Fruit fly (Drosophila melanogaster) whole organism, embryonic: Measurements from ENCODE around the gene Ing5.

Source experiments
- Adf1 ChIP-seq: fragments of 200-800 bp; sonication (Bioruptor generic); IDR thresholded peaks from 2 replicates; pipeline ENCODE4 v1.3.6; 2022; ENCODE audit warnings: missing biosample characterization, missing genetic modification characterization
- Asciz ChIP-seq: fragments of 200-800 bp; sonication (Bioruptor generic); optimal IDR thresholded peaks from 2 replicates; lab custom pipeline; 2017; ENCODE audit warnings: missing biosample characterization, mild to moderate bottlenecking, missing genetic modification characterization, missing genetic modification reagents
- CG1024 ChIP-seq: fragments of 200-800 bp; sonication (Bioruptor generic); IDR thresholded peaks from 2 replicates; pipeline ENCODE4 v1.3.6; 2022; ENCODE audit warnings: missing biosample characterization, missing genetic modification characterization
- CG11456 ChIP-seq: fragments of 200-800 bp; sonication (Bioruptor generic); IDR thresholded peaks from 3 replicates; pipeline ENCODE4 v1.3.6; 2022; ENCODE audit warnings: missing biosample characterization, missing genetic modification characterization
- CG11723 ChIP-seq: fragments of 200-800 bp; sonication (Bioruptor generic); optimal IDR thresholded peaks from 2 replicates; lab custom pipeline; 2017; ENCODE audit warnings: missing biosample characterization, mild to moderate bottlenecking, missing genetic modification characterization
- CG12659 ChIP-seq: fragments of 200-800 bp; sonication (Bioruptor generic); optimal IDR thresholded peaks from 3 replicates; lab custom pipeline; 2017; ENCODE audit warnings: mild to moderate bottlenecking, missing biosample characterization, missing genetic modification reagents, missing genetic modification characterization
- CG13296 ChIP-seq: fragments of 200-800 bp; sonication (Bioruptor generic); optimal IDR thresholded peaks from 3 replicates; lab custom pipeline; 2018; ENCODE audit warnings: missing biosample characterization, mild to moderate bottlenecking, missing genetic modification characterization
- CG14710 ChIP-seq: fragments of 200-800 bp; sonication (Bioruptor generic); optimal IDR thresholded peaks from 3 replicates; lab custom pipeline; 2019; ENCODE audit warnings: missing biosample characterization, mild to moderate bottlenecking, missing genetic modification characterization, moderate library complexity
- CG15514 ChIP-seq: fragments of 200-800 bp; sonication (Bioruptor generic); optimal IDR thresholded peaks from 3 replicates; lab custom pipeline; 2017; ENCODE audit warnings: missing biosample characterization, missing genetic modification characterization, mild to moderate bottlenecking, moderate library complexity, missing genetic modification reagents
- CG15696 ChIP-seq: fragments of 200-800 bp; sonication (Bioruptor generic); optimal IDR thresholded peaks from 2 replicates; lab custom pipeline; 2019; ENCODE audit warnings: missing biosample characterization, mild to moderate bottlenecking, missing genetic modification characterization, moderate library complexity
- CG1603 ChIP-seq: fragments of 200-800 bp; sonication (Bioruptor generic); optimal IDR thresholded peaks from 2 replicates; lab custom pipeline; 2019; ENCODE audit warnings: missing biosample characterization, mild to moderate bottlenecking, missing genetic modification characterization, moderate library complexity
- CG17385 ChIP-seq: fragments of 200-800 bp; sonication (Bioruptor generic); optimal IDR thresholded peaks from 3 replicates; lab custom pipeline; 2018; ENCODE audit warnings: missing biosample characterization, mild to moderate bottlenecking, missing genetic modification characterization
- CG17802 ChIP-seq: fragments of 200-800 bp; sonication (Bioruptor generic); optimal IDR thresholded peaks from 2 replicates; lab custom pipeline; 2018; ENCODE audit warnings: missing biosample characterization, mild to moderate bottlenecking, missing genetic modification characterization, moderate library complexity
- CG18011 ChIP-seq: fragments of 200-800 bp; sonication (Bioruptor generic); optimal IDR thresholded peaks from 2 replicates; lab custom pipeline; 2017; ENCODE audit warnings: missing biosample characterization, missing genetic modification characterization, mild to moderate bottlenecking, moderate library complexity, missing genotype
- CG33213 ChIP-seq: fragments of 200-800 bp; sonication (Bioruptor generic); optimal IDR thresholded peaks from 3 replicates; lab custom pipeline; 2016; ENCODE audit warnings: missing biosample characterization, missing genetic modification characterization
- CG34422 ChIP-seq: fragments of 200-800 bp; sonication (Bioruptor generic); IDR thresholded peaks from 3 replicates; pipeline ENCODE4 v1.3.6; 2022; ENCODE audit warnings: missing biosample characterization, missing genetic modification characterization
- CG3847 ChIP-seq: fragments of 200-800 bp; sonication (Bioruptor generic); IDR thresholded peaks from 2 replicates; pipeline ENCODE4 v1.3.6; 2022; ENCODE audit warnings: missing biosample characterization, missing genetic modification characterization
- CG4707 ChIP-seq: fragments of 200-800 bp; sonication (Bioruptor generic); optimal IDR thresholded peaks from 2 replicates; lab custom pipeline; 2018; ENCODE audit warnings: missing biosample characterization, mild to moderate bottlenecking, missing genetic modification characterization, moderate library complexity
- CG4820 ChIP-seq: fragments of 200-800 bp; sonication (Bioruptor generic); optimal IDR thresholded peaks from 3 replicates; lab custom pipeline; 2016; ENCODE audit warnings: missing biosample characterization, missing genetic modification characterization
- CG5245 ChIP-seq: fragments of 200-800 bp; sonication (Bioruptor generic); optimal IDR thresholded peaks from 3 replicates; lab custom pipeline; 2016; ENCODE audit warnings: missing biosample characterization, missing genetic modification characterization
- CG6791 ChIP-seq: fragments of 200-800 bp; sonication (Bioruptor generic); IDR thresholded peaks from 3 replicates; pipeline ENCODE4 v1.3.6; 2022; ENCODE audit warnings: missing biosample characterization, missing genetic modification characterization; ENCODE audit not compliant: partially characterized antibody
- CG9215 ChIP-seq: fragments of 200-800 bp; sonication (Bioruptor generic); IDR thresholded peaks from 2 replicates; pipeline ENCODE4 v1.3.6; 2022; ENCODE audit warnings: missing biosample characterization, missing genetic modification characterization
- CrebB ChIP-seq: fragments of 200-800 bp; sonication (Bioruptor generic); optimal IDR thresholded peaks from 3 replicates; lab custom pipeline; 2018; ENCODE audit warnings: missing biosample characterization, mild to moderate bottlenecking, missing genetic modification characterization
- D19B ChIP-seq: fragments of 200-800 bp; sonication (Bioruptor generic); optimal IDR thresholded peaks from 2 replicates; lab custom pipeline; 2017; ENCODE audit warnings: missing biosample characterization, mild to moderate bottlenecking, missing genetic modification characterization
- Dbx ChIP-seq: fragments of 200-800 bp; sonication (Bioruptor generic); IDR thresholded peaks from 3 replicates; pipeline ENCODE4 v1.3.6; 2022; ENCODE audit warnings: missing biosample characterization, missing genetic modification characterization
- Eip74EF ChIP-seq, 2 experiments: fragments of 200-800 bp in 1 of 2; fragments of >200 bp in 1 of 2; sonication (Bioruptor generic) in 1 of 2; optimal IDR thresholded peaks; 2 replicates each; lab custom pipeline; 2017 to 2019; ENCODE audit warnings: missing biosample characterization in 2 of 2, missing genetic modification characterization in 2 of 2, mild to moderate bottlenecking in 1 of 2, moderate library complexity in 1 of 2
- GATAe ChIP-seq: fragments of 200-800 bp; sonication (Bioruptor generic); conservative IDR thresholded peaks from 2 replicates; pipeline ENCODE4 v1.3.6; 2022; ENCODE audit warnings: missing biosample characterization, missing genetic modification characterization
- Gug ChIP-seq: fragments of 200-800 bp; sonication (Bioruptor generic); IDR thresholded peaks from 4 replicates; pipeline ENCODE4 v1.3.6; 2022; ENCODE audit warnings: missing biosample characterization, missing genetic modification characterization
- Hmr ChIP-seq: fragments of 200-800 bp; sonication (Bioruptor generic); optimal IDR thresholded peaks from 3 replicates; lab custom pipeline; 2017; ENCODE audit warnings: mild to moderate bottlenecking, missing biosample characterization, missing genetic modification reagents, missing genetic modification characterization
- Hr51 ChIP-seq, 2 experiments: fragments of 200-800 bp; sonication (Bioruptor generic); optimal IDR thresholded peaks; 2 replicates in 1 of 2; 3 replicates in 1 of 2; lab custom pipeline; 2016 to 2018; ENCODE audit warnings: missing biosample characterization in 2 of 2, missing genetic modification characterization in 2 of 2, mild to moderate bottlenecking in 1 of 2, moderate library complexity in 1 of 2
- Hsf ChIP-seq: fragments of 200-800 bp; sonication (Bioruptor generic); optimal IDR thresholded peaks from 3 replicates; lab custom pipeline; 2016; ENCODE audit warnings: missing biosample characterization, missing genetic modification characterization
- Oaz ChIP-seq: fragments of 200-800 bp; sonication (Bioruptor generic); IDR thresholded peaks from 2 replicates; pipeline ENCODE4 v1.3.6; 2022; ENCODE audit warnings: missing biosample characterization, missing genetic modification characterization
- PHDP ChIP-seq: fragments of 200-800 bp; sonication (Bioruptor generic); optimal IDR thresholded peaks from 3 replicates; lab custom pipeline; 2018; ENCODE audit warnings: missing biosample characterization, mild to moderate bottlenecking, missing genetic modification characterization, moderate library complexity
- Sox100B ChIP-seq: fragments of 200-800 bp; sonication (Bioruptor generic); optimal IDR thresholded peaks from 3 replicates; lab custom pipeline; 2018; ENCODE audit warnings: missing biosample characterization, mild to moderate bottlenecking, missing genetic modification characterization
- Trl ChIP-seq, 3 experiments: fragments of >200 bp in 2 of 3; fragments of 200-800 bp in 1 of 3; sonication (Bioruptor generic) in 1 of 3; optimal IDR thresholded peaks; 2 replicates in 1 of 3; 3 replicates in 2 of 3; lab custom pipeline; 2016 to 2017; ENCODE audit warnings: missing biosample characterization in 1 of 3, missing genetic modification characterization in 1 of 3
- YL-1 ChIP-seq: fragments of 200-800 bp; sonication (Bioruptor generic); optimal IDR thresholded peaks from 3 replicates; lab custom pipeline; 2017; ENCODE audit warnings: missing biosample characterization, mild to moderate bottlenecking, missing genetic modification characterization
- cad ChIP-seq: fragments of >200 bp; optimal IDR thresholded peaks from 2 replicates; lab custom pipeline; 2017; ENCODE audit warnings: missing biosample characterization, missing genetic modification characterization
- danr ChIP-seq: fragments of 200-800 bp; sonication (Bioruptor generic); IDR thresholded peaks from 2 replicates; pipeline ENCODE4 v1.3.6; 2022; ENCODE audit warnings: missing biosample characterization, missing genetic modification characterization
- exex ChIP-seq: fragments of 200-800 bp; sonication (Bioruptor generic); optimal IDR thresholded peaks from 4 replicates; lab custom pipeline; 2018; ENCODE audit warnings: missing biosample characterization, mild to moderate bottlenecking, missing genetic modification characterization, moderate library complexity
- hkb ChIP-seq, 2 experiments: fragments of 200-800 bp in 1 of 2; fragments of >200 bp in 1 of 2; sonication (Bioruptor generic) in 1 of 2; IDR thresholded peaks in 1 of 2; optimal IDR thresholded peaks in 1 of 2; 2 replicates each; pipeline versions ENCODE4 v1.3.6 to Lab custom; 2017 to 2022; ENCODE audit warnings: missing biosample characterization in 1 of 2, missing genetic modification characterization in 1 of 2
- hth ChIP-seq: fragments of >200 bp; optimal IDR thresholded peaks from 2 replicates; lab custom pipeline; 2017; ENCODE audit warnings: inconsistent platforms
- nau ChIP-seq: fragments of 200-800 bp; sonication (Bioruptor generic); optimal IDR thresholded peaks from 3 replicates; lab custom pipeline; 2017; ENCODE audit warnings: missing biosample characterization, mild to moderate bottlenecking, missing genetic modification characterization, missing genetic modification reagents
- ro ChIP-seq: fragments of 200-800 bp; sonication (Bioruptor generic); IDR thresholded peaks from 2 replicates; pipeline ENCODE4 v1.3.6; 2022; ENCODE audit warnings: missing biosample characterization, missing genetic modification characterization
- row ChIP-seq: fragments of 200-800 bp; sonication (Bioruptor generic); IDR thresholded peaks from 3 replicates; pipeline ENCODE4 v1.3.6; 2022; ENCODE audit warnings: missing biosample characterization, missing genetic modification characterization
- sc ChIP-seq, 3 experiments: fragments of >200 bp in 2 of 3; fragments of 200-800 bp in 1 of 3; sonication (Bioruptor generic) in 1 of 3; optimal IDR thresholded peaks; 2 replicates in 2 of 3; 3 replicates in 1 of 3; lab custom pipeline; 2017; ENCODE audit warnings: mild to moderate bottlenecking in 1 of 3, missing biosample characterization in 1 of 3, missing genetic modification characterization in 1 of 3, missing genetic modification reagents in 1 of 3
- stwl ChIP-seq: fragments of 200-800 bp; sonication (Bioruptor generic); optimal IDR thresholded peaks from 3 replicates; lab custom pipeline; 2018; ENCODE audit warnings: missing biosample characterization, mild to moderate bottlenecking, missing genetic modification characterization, moderate library complexity
- z ChIP-seq: fragments of 200-800 bp; sonication (Bioruptor generic); IDR thresholded peaks from 3 replicates; pipeline ENCODE4 v1.3.6; 2022; ENCODE audit warnings: missing biosample characterization, missing genetic modification characterization
- zf30C ChIP-seq: fragments of 200-800 bp; sonication (Bioruptor generic); optimal IDR thresholded peaks from 3 replicates; lab custom pipeline; 2018; ENCODE audit warnings: missing biosample characterization, mild to moderate bottlenecking, missing genetic modification characterization

Gene Ing5

DNA sequence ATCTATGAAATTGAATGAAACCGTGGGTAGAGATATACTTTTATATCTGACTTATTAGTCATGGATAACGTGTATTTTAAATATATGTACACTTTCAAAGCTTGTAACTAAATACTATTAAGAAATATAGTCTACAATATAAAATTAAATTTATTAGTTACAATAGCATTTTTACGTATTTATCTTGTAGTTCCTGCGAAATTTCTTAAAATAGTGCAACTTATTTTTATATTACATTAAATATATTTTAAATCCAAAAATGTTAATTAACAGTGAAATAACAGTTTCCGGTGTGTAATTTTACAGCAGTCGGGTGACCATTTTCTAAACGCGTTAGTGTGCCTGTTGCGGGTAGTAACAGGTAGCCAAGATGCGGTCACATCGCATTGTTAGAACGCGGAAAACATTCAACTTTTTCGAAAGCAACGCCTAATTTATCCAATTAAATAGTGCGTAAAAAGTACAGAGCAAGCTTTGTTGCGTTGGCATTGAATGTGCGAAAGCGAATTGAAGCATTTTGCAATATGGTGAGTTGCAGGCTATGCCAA, 11.6 kb upstream of the Ing5 start, which contains the start of the genes CG10859 and CG7110 (continued):
- TF ChIP-seq CG1024 (peak; percentile 21; the same call in 1 of the 2 replicates), Hmr (GFP tag; lab: Kevin White, UChicago) (peak; percentile 66), CG6791 (GFP tag; lab: Robert Waterston, UW) (no peak), Hr51 (GFP tag; optimal IDR thresholded peaks at IDR 0.05; lab: Kevin White, UChicago) (peak in 1 of 2 experiments; percentile 46), exex (tag; lab: Kevin White, UChicago) (no peak), sc (optimal IDR thresholded peaks at IDR 0.05; lab: Kevin White, UChicago) (no peak), sc (GFP tag; optimal IDR thresholded peaks at IDR 0.05; lab: Kevin White, UChicago) (peak; percentile 7), stwl (peak; percentile 87), Sox100B (GFP tag; lab: Kevin White, UChicago) (peak; percentile 52), CG34422 (GFP tag; lab: Robert Waterston, UW) (peak; percentile 27; the same call in 1 of the 3 replicates), danr (GFP tag; lab: Robert Waterston, UW) (no peak), Eip74EF (GFP tag; optimal IDR thresholded peaks at IDR 0.05; lab: Kevin White, UChicago) (peak in 1 of 2 experiments; percentile 55), CG17802 (tag; lab: Kevin White, UChicago) (no peak), CG9215 (GFP tag; lab: Robert Waterston, UW) (no peak), CG17385 (GFP tag; lab: Kevin White, UChicago) (peak; percentile 42), Adf1 (GFP tag; lab: Robert Waterston, UW) (no peak), Trl (optimal IDR thresholded peaks at IDR 0.05; lab: Kevin White, UChicago) (no peak), Trl (GFP tag; optimal IDR thresholded peaks at IDR 0.05; lab: Kevin White, UChicago) (no peak), Hsf (GFP tag; lab: Kevin White, UChicago) (peak; percentile 31), CG18011 (no peak), CG11456 (GFP tag; lab: Robert Waterston, UW) (no peak), YL-1 (peak; percentile 78), CrebB (tag; lab: Kevin White, UChicago) (peak; percentile 36), CG14710 (peak; percentile 65), CG1603 (tag; lab: Kevin White, UChicago) (peak; percentile 81), CG33213 (GFP tag; lab: Kevin White, UChicago) (peak; percentile 56), Asciz (peak; percentile 59), nau (GFP tag; lab: Kevin White, UChicago) (peak; percentile 55), GATAe (GFP tag; lab: Robert Waterston, UW) (no peak), hkb (optimal IDR thresholded peaks at IDR 0.05; lab: Kevin White, UChicago) (no peak), hkb (GFP tag; IDR thresholded peaks at IDR 0.05; lab: Robert Waterston, UW) (peak; percentile 53), Gug (GFP tag; lab: Robert Waterston, UW) (no peak), CG11723 (GFP tag; lab: Kevin White, UChicago) (peak; percentile 29), Dbx (GFP tag; lab: Robert Waterston, UW) (no peak), CG13296 (GFP tag; lab: Kevin White, UChicago) (peak; percentile 71), CG4820 (GFP tag; lab: Kevin White, UChicago) (no peak), zf30C (GFP tag; lab: Kevin White, UChicago) (no peak), D19B (GFP tag; lab: Kevin White, UChicago) (no peak), CG12659 (GFP tag; lab: Kevin White, UChicago) (peak; percentile 80), CG15514 (GFP tag; lab: Kevin White, UChicago) (peak; percentile 76), z (GFP tag; lab: Robert Waterston, UW) (no peak), Oaz (GFP tag; lab: Robert Waterston, UW) (0 out of 2 replicates have a peak, but pooled peaks have one; percentile 32), CG3847 (peak; percentile 54; the same call in 1 of the 2 replicates), ro (GFP tag; lab: Robert Waterston, UW) (no peak), hth (lab: Kevin White, UChicago) (no peak), CG5245 (GFP tag; lab: Kevin White, UChicago) (no peak), cad (GFP tag; lab: Kevin White, UChicago) (no peak), CG15696 (tag; lab: Kevin White, UChicago) (no peak), row (0 out of 3 replicates have a peak, but pooled peaks have one; percentile 16), PHDP (tag; lab: Kevin White, UChicago) (peak; percentile 68), CG4707 (GFP tag; lab: Kevin White, UChicago) (peak; percentile 43)
